Worm (Caenorhabditis elegans) whole organism, L2 larva: ENCODE data around the gene ZC196.2.

Source experiments
- blmp-1 ChIP-seq: sonication (generic microtip); optimal IDR thresholded peaks from 2 replicates; lab custom pipeline; 2017; ENCODE audit warnings: missing genetic modification characterization, mild to moderate bottlenecking, missing compliant biosample characterization, antibody characterized with exemption, moderate library complexity; ENCODE audit not compliant: insufficient read depth
- egl-27 ChIP-seq: sonication (generic microtip); optimal IDR thresholded peaks from 3 replicates; lab custom pipeline; 2017; ENCODE audit warnings: missing biosample characterization, missing genetic modification reagents, missing genetic modification characterization
- lin-11 ChIP-seq: fragments of 150-350 bp; sonication (generic microtip); optimal IDR thresholded peaks from 2 replicates; lab custom pipeline; 2014; ENCODE audit warnings: missing biosample characterization, missing genetic modification characterization, inconsistent platforms, mixed read lengths
- lin-13 ChIP-seq: fragments of 150-350 bp; optimal IDR thresholded peaks from 2 replicates; lab custom pipeline; 2014; ENCODE audit warnings: missing biosample characterization, missing genetic modification reagents, missing genetic modification characterization
- lsy-2 ChIP-seq, 2 experiments: fragments of 150-350 bp in 1 of 2; sonication (generic microtip) in 1 of 2; optimal IDR thresholded peaks; 2 replicates each; lab custom pipeline; 2014 to 2017; ENCODE audit warnings: missing biosample characterization in 2 of 2, missing genetic modification characterization in 2 of 2
- mbf-1 ChIP-seq: sonication (generic microtip); optimal IDR thresholded peaks from 2 replicates; lab custom pipeline; 2017; ENCODE audit warnings: missing biosample characterization, missing genetic modification characterization
- nhr-237 ChIP-seq: fragments of 150-350 bp; optimal IDR thresholded peaks from 2 replicates; lab custom pipeline; 2014; ENCODE audit warnings: missing biosample characterization, missing genetic modification characterization
- nhr-25 ChIP-seq: fragments of 150-350 bp; sonication (generic microtip); optimal IDR thresholded peaks from 3 replicates; lab custom pipeline; 2014; ENCODE audit warnings: missing biosample characterization, missing genetic modification characterization
- nhr-77 ChIP-seq: fragments of 150-350 bp; optimal IDR thresholded peaks from 2 replicates; lab custom pipeline; 2014; ENCODE audit warnings: missing biosample characterization, missing genetic modification characterization
- snpc-4 ChIP-seq: fragments of 150-350 bp; optimal IDR thresholded peaks from 2 replicates; lab custom pipeline; 2014; ENCODE audit warnings: missing biosample characterization, missing genetic modification characterization
- zag-1 ChIP-seq: fragments of 150-350 bp; optimal IDR thresholded peaks from 2 replicates; lab custom pipeline; 2014; ENCODE audit warnings: missing biosample characterization, missing genetic modification characterization

- no peak for TF ChIP-seq lin-13 (GFP tag; lab: Kevin White, UChicago)
- no peak for TF ChIP-seq nhr-25 (tag; lab: Kevin White, UChicago)
- TF ChIP-seq nhr-237 (tag; lab: Kevin White, UChicago) = no peak
- TF ChIP-seq mbf-1 = no peak
- no peak for TF ChIP-seq zag-1 (tag; lab: Kevin White, UChicago)
- TF ChIP-seq blmp-1 (tag; lab: Kevin White, UChicago) = no peak
- TF ChIP-seq egl-27 = no peak
- no peak for TF ChIP-seq nhr-77 (tag; lab: Kevin White, UChicago)
- TF ChIP-seq lin-11 (tag; lab: Kevin White, UChicago) = no peak
- TF ChIP-seq snpc-4 = no peak
- TF ChIP-seq lsy-2 (tag; optimal IDR thresholded peaks at IDR 0.05; lab: Kevin White, UChicago) = no peak
These were observed 42.9 kb downstream of the ZC196.2 start for ce11 chrV:8782112-8782511.
